Fruit fly (Drosophila melanogaster): ENCODE data around the gene CG15256.
A peak's percentile ranks its signal among the peaks of the same experiment; 100 is the strongest.

Gene CG15256

DNA sequence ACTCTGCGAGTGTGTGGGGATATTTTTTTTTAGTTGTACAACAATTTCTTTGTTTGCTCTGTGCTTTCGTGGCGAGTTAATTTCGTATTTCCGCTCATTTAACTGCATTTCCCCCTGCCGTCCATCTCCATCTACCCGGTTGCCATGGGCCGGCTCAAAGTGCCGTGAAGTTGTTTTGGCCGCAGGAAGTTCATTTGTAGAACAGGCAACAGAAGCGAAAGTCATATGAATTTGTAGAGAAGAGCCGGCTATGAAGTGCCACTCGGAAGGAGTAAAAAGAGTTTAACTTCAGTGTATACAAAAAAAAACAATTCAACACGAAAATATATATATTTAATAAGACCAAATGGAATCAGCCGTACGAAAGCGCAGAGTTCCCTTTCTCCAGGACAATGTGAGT lies 3.0 kb upstream of the CG15256 start, which contains the start of gene Skadu (continued):
- no peak for TF ChIP-seq slbo (GFP tag; IDR thresholded peaks at IDR 0.05)

DNA sequence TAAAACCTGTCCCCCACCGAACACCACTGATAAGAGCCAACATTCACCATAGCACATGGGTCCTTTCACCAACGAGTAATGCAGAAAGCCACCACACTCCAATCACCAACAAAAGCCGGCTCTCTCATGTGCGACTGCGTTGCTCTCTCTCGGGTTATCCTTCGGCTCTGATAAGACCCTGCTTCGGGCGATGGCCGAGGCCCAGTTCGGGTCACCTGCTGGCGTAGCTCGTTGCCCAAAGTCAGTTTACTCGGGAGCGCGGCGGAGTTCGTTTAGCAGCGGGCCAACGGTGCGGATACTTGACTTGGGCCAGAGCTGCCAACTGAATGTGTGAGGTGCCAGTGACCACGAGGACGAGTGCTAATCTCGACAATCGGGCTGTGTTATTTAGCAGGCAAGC lies 2.3 kb downstream of the CG15256 start, which contains the start of gene kek3:
Gene kek3, plus strand, starts transcription at position 244 of the 400 bp plus-strand sequence.
- TF ChIP-seq CG11723 (GFP tag; optimal IDR thresholded peaks at IDR 0.05) (no peak), NFAT (GFP tag; IDR thresholded peaks at IDR 0.05) (no peak), ac (GFP tag; optimal IDR thresholded peaks at IDR 0.05) (no peak), row (GFP tag; IDR thresholded peaks at IDR 0.05) (no peak), al (GFP tag; IDR thresholded peaks at IDR 0.05) (no peak), Trl (optimal IDR thresholded peaks at IDR 0.05) (peak; percentile 1 to 13), Trl (GFP tag; optimal IDR thresholded peaks at IDR 0.05) (no peak), ase (GFP tag; IDR thresholded peaks at IDR 0.05) (no peak), CG17328 (GFP tag; IDR thresholded peaks at IDR 0.05) (no peak), ewg (GFP tag; optimal IDR thresholded peaks at IDR 0.05) (peak; percentile 51), Atf-2 (GFP tag; optimal IDR thresholded peaks at IDR 0.05) (no peak), chinmo (GFP tag; IDR thresholded peaks at IDR 0.05; ENCODE audit: partially characterized antibody) (0 out of 4 replicates have a peak, but pooled peaks have one; percentile 26), CG6683 (GFP tag; optimal IDR thresholded peaks at IDR 0.05) (no peak), scrt (GFP tag; optimal IDR thresholded peaks at IDR 0.05) (peak; percentile 7), CG13894 (tag; optimal IDR thresholded peaks at IDR 0.05) (peak; percentile 38), CG3847 (GFP tag; IDR thresholded peaks at IDR 0.05) (no peak), CG9876 (GFP tag; optimal IDR thresholded peaks at IDR 0.05) (no peak), Neu2 (GFP tag; optimal IDR thresholded peaks at IDR 0.05; ENCODE audit: borderline replicate concordance) (no peak), CG8290 (GFP tag; optimal IDR thresholded peaks at IDR 0.05) (no peak), CG8290 (tag; optimal IDR thresholded peaks at IDR 0.05) (peak in 1 of 2 experiments; percentile 3), Jarid2 (GFP tag; optimal IDR thresholded peaks at IDR 0.05) (peak; percentile 48), ap (GFP tag; IDR thresholded peaks at IDR 0.05) (no peak), Deaf1 (tag; optimal IDR thresholded peaks at IDR 0.05) (peak; percentile 99), CG17802 (tag; optimal IDR thresholded peaks at IDR 0.05) (no peak), CG8478 (optimal IDR thresholded peaks at IDR 0.05) (no peak), CG16779 (GFP tag; IDR thresholded peaks at IDR 0.05) (0 out of 2 replicates have a peak, but pooled peaks have one; percentile 20), abd-A (tag; optimal IDR thresholded peaks at IDR 0.05) (peak; percentile 19), stwl (tag; optimal IDR thresholded peaks at IDR 0.05) (no peak), CG16815 (GFP tag; optimal IDR thresholded peaks at IDR 0.05) (no peak)

DNA sequence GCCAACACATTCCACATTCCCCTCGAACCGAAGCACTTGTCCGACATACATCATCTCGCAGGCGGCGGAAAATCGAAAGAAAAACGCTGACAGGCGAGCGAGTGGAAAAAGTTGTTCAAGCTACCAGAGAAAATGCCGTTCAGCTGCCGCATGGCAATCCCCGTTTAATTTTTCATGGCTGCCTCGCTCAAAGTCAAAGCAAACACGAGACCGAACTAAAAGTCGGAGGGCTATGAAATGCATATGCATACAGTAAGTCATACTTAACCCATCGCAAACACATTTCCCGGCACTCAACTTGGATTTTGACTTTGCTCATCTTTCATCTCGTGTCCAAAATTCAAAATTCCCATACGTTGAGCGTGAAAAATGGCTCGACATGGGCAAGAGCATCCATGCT lies 5.6 kb downstream of the CG15256 start:
- TF ChIP-seq Ets65A (GFP tag): peak; percentile 92
- no peak for TF ChIP-seq CG11696 (GFP tag; IDR thresholded peaks at IDR 0.05)

All from whole organism, embryonic.